Worm (Caenorhabditis elegans) whole organism, L1 larva: ENCODE results near the gene arf-5.
A peak's percentile ranks its signal among the peaks of the same experiment; 100 is the strongest.

Experiments
- C04F5.9 ChIP-seq: sonication (generic microtip); optimal IDR thresholded peaks from 2 replicates; lab custom pipeline; 2016; ENCODE audit warnings: missing genetic modification characterization, missing compliant biosample characterization
- C16A3.4 ChIP-seq: fragments of 150-350 bp; optimal IDR thresholded peaks from 2 replicates; lab custom pipeline; 2014; ENCODE audit warnings: missing biosample characterization, missing genetic modification characterization
- C34B4.2 ChIP-seq: sonication (generic microtip); optimal IDR thresholded peaks from 2 replicates; lab custom pipeline; 2017; ENCODE audit warnings: mild to moderate bottlenecking, missing genetic modification characterization, missing compliant biosample characterization
- aha-1 ChIP-seq: fragments of 150-350 bp; optimal IDR thresholded peaks from 2 replicates; lab custom pipeline; 2014; ENCODE audit warnings: missing biosample characterization, missing genetic modification characterization
- aly-2 ChIP-seq: fragments of 150-350 bp; optimal IDR thresholded peaks from 2 replicates; lab custom pipeline; 2014; ENCODE audit warnings: missing biosample characterization, missing genetic modification characterization
- ama-1 ChIP-seq: fragments of 150-350 bp; optimal IDR thresholded peaks from 2 replicates; lab custom pipeline; 2014
- blmp-1 ChIP-seq: fragments of 150-350 bp; optimal IDR thresholded peaks from 2 replicates; lab custom pipeline; 2014; ENCODE audit warnings: missing biosample characterization, missing genetic modification characterization
- ceh-8 ChIP-seq: fragments of 200-800 bp; sonication (Bioruptor generic); optimal IDR thresholded peaks from 2 replicates; lab custom pipeline; 2018; ENCODE audit warnings: mild to moderate bottlenecking, missing genetic modification characterization, moderate library complexity, missing compliant biosample characterization
- ceh-82 ChIP-seq, 3 experiments: fragments of 150-350 bp in 1 of 3; sonication (generic microtip) in 2 of 3; optimal IDR thresholded peaks; 2 replicates each; lab custom pipeline; 2014 to 2017; ENCODE audit warnings: missing biosample characterization in 3 of 3, missing genetic modification characterization in 3 of 3
- ceh-88 ChIP-seq: fragments of 200-800 bp; sonication (Bioruptor generic); IDR thresholded peaks from 2 replicates; pipeline ENCODE4 v1.3.6; 2022; ENCODE audit warnings: missing genetic modification characterization, missing compliant biosample characterization
- ceh-90 ChIP-seq: sonication (generic microtip); optimal IDR thresholded peaks from 2 replicates; lab custom pipeline; 2016; ENCODE audit warnings: missing genetic modification characterization, missing compliant biosample characterization
- ces-1 ChIP-seq: fragments of 150-350 bp; optimal IDR thresholded peaks from 2 replicates; lab custom pipeline; 2014; ENCODE audit warnings: missing biosample characterization, missing genetic modification reagents, missing genetic modification characterization
- dsc-1 ChIP-seq: sonication (generic microtip); optimal IDR thresholded peaks from 2 replicates; lab custom pipeline; 2016; ENCODE audit warnings: mild to moderate bottlenecking, missing genetic modification characterization, missing compliant biosample characterization
- efl-1 ChIP-seq, 4 experiments: fragments of 150-350 bp; optimal IDR thresholded peaks in 3 of 4; peaks in 1 of 4; 1 replicate in 1 of 4; 2 replicates in 3 of 4; lab custom pipeline; 2014; ENCODE audit warnings: missing biosample characterization in 2 of 4, missing genetic modification characterization in 2 of 4, missing genetic modification reagents in 2 of 4
- efl-3 ChIP-seq: fragments of 200-800 bp; sonication (Bioruptor generic); optimal IDR thresholded peaks from 2 replicates; lab custom pipeline; 2018; ENCODE audit warnings: mild to moderate bottlenecking, missing genetic modification characterization, missing compliant biosample characterization
- egl-13 ChIP-seq: sonication (generic microtip); optimal IDR thresholded peaks from 2 replicates; lab custom pipeline; 2016; ENCODE audit warnings: missing genotype, missing genetic modification reagents, missing genetic modification characterization, missing compliant biosample characterization
- egl-27 ChIP-seq, 2 experiments: fragments of 150-350 bp in 1 of 2; sonication (generic microtip); optimal IDR thresholded peaks; 3 replicates each; lab custom pipeline; 2017 to 2018; ENCODE audit warnings: missing biosample characterization in 2 of 2, missing genetic modification characterization in 2 of 2, missing genetic modification reagents in 2 of 2
- fkh-10 ChIP-seq: sonication (generic microtip); optimal IDR thresholded peaks from 2 replicates; lab custom pipeline; 2017; ENCODE audit warnings: missing biosample characterization, missing genetic modification reagents, missing genetic modification characterization
- fkh-8 ChIP-seq: sonication (generic microtip); optimal IDR thresholded peaks from 2 replicates; lab custom pipeline; 2016; ENCODE audit warnings: mild to moderate bottlenecking, missing genetic modification characterization, missing compliant biosample characterization
- fos-1 ChIP-seq: fragments of 150-350 bp; optimal IDR thresholded peaks from 2 replicates; lab custom pipeline; 2014; ENCODE audit warnings: missing biosample characterization, missing genetic modification characterization
- hlh-17 ChIP-seq: fragments of 200-800 bp; sonication (Bioruptor generic); optimal IDR thresholded peaks from 2 replicates; lab custom pipeline; 2018; ENCODE audit warnings: missing genetic modification characterization, mild to moderate bottlenecking, missing compliant biosample characterization, moderate library complexity, borderline replicate concordance
- hlh-4 ChIP-seq: sonication (generic microtip); optimal IDR thresholded peaks from 2 replicates; lab custom pipeline; 2016; ENCODE audit warnings: mild to moderate bottlenecking, missing genetic modification characterization, missing compliant biosample characterization
- hpl-2 ChIP-seq: fragments of 150-350 bp; optimal IDR thresholded peaks from 2 replicates; lab custom pipeline; 2014; ENCODE audit warnings: missing biosample characterization, missing genetic modification reagents, missing genetic modification characterization
- irx-1 ChIP-seq: sonication (generic microtip); optimal IDR thresholded peaks from 2 replicates; lab custom pipeline; 2016; ENCODE audit warnings: missing genetic modification characterization, missing compliant biosample characterization
- lin-14 ChIP-seq: fragments of 200-800 bp; sonication (Bioruptor generic); optimal IDR thresholded peaks from 2 replicates; lab custom pipeline; 2018; ENCODE audit warnings: mild to moderate bottlenecking, missing genetic modification characterization, moderate library complexity, missing compliant biosample characterization
- lin-15B ChIP-seq: fragments of 150-350 bp; sonication (generic microtip); optimal IDR thresholded peaks from 3 replicates; lab custom pipeline; 2014; ENCODE audit warnings: missing biosample characterization, missing genetic modification characterization
- lin-39 ChIP-seq: fragments of 150-350 bp; optimal IDR thresholded peaks from 2 replicates; lab custom pipeline; 2014; ENCODE audit warnings: missing biosample characterization, missing genetic modification reagents, missing genetic modification characterization
- lir-3 ChIP-seq: sonication (generic microtip); optimal IDR thresholded peaks from 2 replicates; lab custom pipeline; 2016; ENCODE audit warnings: mild to moderate bottlenecking, missing genetic modification characterization, moderate library complexity, missing compliant biosample characterization; ENCODE audit not compliant: poor library complexity
- lsy-2 ChIP-seq, 2 experiments: fragments of 150-350 bp; optimal IDR thresholded peaks; 2 replicates each; lab custom pipeline; 2014; ENCODE audit warnings: missing biosample characterization in 2 of 2, missing genetic modification characterization in 2 of 2
- mab-9 ChIP-seq: fragments of 200-800 bp; sonication (Bioruptor generic); IDR thresholded peaks from 2 replicates; pipeline ENCODE4 v1.3.6; 2022; ENCODE audit warnings: missing genetic modification reagents, missing genetic modification characterization, missing compliant biosample characterization
- mdl-1 ChIP-seq, 2 experiments: fragments of 150-350 bp; optimal IDR thresholded peaks; 2 replicates each; lab custom pipeline; 2014 to 2017; ENCODE audit warnings: missing biosample characterization in 2 of 2, missing genetic modification characterization in 2 of 2, inconsistent platforms in 1 of 2
- mef-2 ChIP-seq: fragments of 150-350 bp; optimal IDR thresholded peaks from 2 replicates; lab custom pipeline; 2014; ENCODE audit warnings: missing biosample characterization, missing genetic modification characterization
- nhr-12 ChIP-seq: sonication (generic microtip); optimal IDR thresholded peaks from 2 replicates; lab custom pipeline; 2017; ENCODE audit warnings: missing biosample characterization, missing genetic modification characterization
- nhr-20 ChIP-seq: sonication (generic microtip); optimal IDR thresholded peaks from 2 replicates; lab custom pipeline; 2016; ENCODE audit warnings: mild to moderate bottlenecking, missing genetic modification characterization, missing compliant biosample characterization
- nhr-237 ChIP-seq: fragments of 150-350 bp; optimal IDR thresholded peaks from 2 replicates; lab custom pipeline; 2014; ENCODE audit warnings: missing biosample characterization, missing genetic modification characterization
- nhr-28 ChIP-seq: fragments of 150-350 bp; optimal IDR thresholded peaks from 2 replicates; lab custom pipeline; 2014; ENCODE audit warnings: missing biosample characterization, missing genetic modification characterization
- nhr-47 ChIP-seq: sonication (generic microtip); optimal IDR thresholded peaks from 2 replicates; lab custom pipeline; 2016; ENCODE audit warnings: mild to moderate bottlenecking, missing genetic modification characterization, moderate library complexity, missing compliant biosample characterization
- nhr-71 ChIP-seq: sonication (generic microtip); optimal IDR thresholded peaks from 2 replicates; lab custom pipeline; 2016; ENCODE audit warnings: mild to moderate bottlenecking, missing genetic modification characterization, moderate library complexity, missing compliant biosample characterization
- nhr-76 ChIP-seq: sonication (generic microtip); optimal IDR thresholded peaks from 2 replicates; lab custom pipeline; 2017; ENCODE audit warnings: missing biosample characterization, missing genetic modification characterization
- nhr-77 ChIP-seq: fragments of 150-350 bp; optimal IDR thresholded peaks from 2 replicates; lab custom pipeline; 2014; ENCODE audit warnings: missing biosample characterization, missing genetic modification characterization
- nhr-85 ChIP-seq: sonication (generic microtip); peaks from one replicate; lab custom pipeline; 2016; ENCODE audit warnings: missing genetic modification characterization, inconsistent platforms, missing compliant biosample characterization
- nhr-90 ChIP-seq: sonication (generic microtip); optimal IDR thresholded peaks from 2 replicates; lab custom pipeline; 2016; ENCODE audit warnings: mild to moderate bottlenecking, missing genetic modification characterization, missing compliant biosample characterization; ENCODE audit not compliant: poor library complexity
- pqm-1 ChIP-seq: sonication (generic microtip); optimal IDR thresholded peaks from 3 replicates; lab custom pipeline; 2017; ENCODE audit warnings: missing biosample characterization, missing genetic modification characterization
- skn-1 ChIP-seq: fragments of 150-350 bp; optimal IDR thresholded peaks from 2 replicates; lab custom pipeline; 2014; ENCODE audit warnings: missing biosample characterization, missing genetic modification characterization
- snu-23 ChIP-seq: sonication (generic microtip); optimal IDR thresholded peaks from 2 replicates; lab custom pipeline; 2016; ENCODE audit warnings: missing genetic modification characterization, missing compliant biosample characterization
- sox-4 ChIP-seq: sonication (generic microtip); optimal IDR thresholded peaks from 2 replicates; lab custom pipeline; 2016; ENCODE audit warnings: missing genetic modification characterization, missing compliant biosample characterization
- sptf-1 ChIP-seq: fragments of 150-350 bp; optimal IDR thresholded peaks from 2 replicates; lab custom pipeline; 2014; ENCODE audit warnings: missing biosample characterization, missing genetic modification characterization
- swsn-7 ChIP-seq: sonication (generic microtip); optimal IDR thresholded peaks from 2 replicates; lab custom pipeline; 2016; ENCODE audit warnings: missing genetic modification characterization, missing compliant biosample characterization
- unc-130 ChIP-seq: fragments of 150-350 bp; optimal IDR thresholded peaks from 2 replicates; lab custom pipeline; 2017; ENCODE audit warnings: missing biosample characterization, missing genetic modification characterization, inconsistent platforms
- unc-30 ChIP-seq: sonication (generic microtip); optimal IDR thresholded peaks from 2 replicates; lab custom pipeline; 2017; ENCODE audit warnings: missing biosample characterization, missing genetic modification characterization
- unc-86 ChIP-seq: sonication (generic microtip); optimal IDR thresholded peaks from 2 replicates; lab custom pipeline; 2016; ENCODE audit warnings: missing genetic modification characterization, missing compliant biosample characterization
- zag-1 ChIP-seq: fragments of 150-350 bp; optimal IDR thresholded peaks from 2 replicates; lab custom pipeline; 2014; ENCODE audit warnings: missing biosample characterization, missing genetic modification characterization
- ztf-11 ChIP-seq, 2 experiments: sonication (generic microtip); optimal IDR thresholded peaks; 2 replicates each; lab custom pipeline; 2016 to 2017; ENCODE audit warnings: missing genetic modification characterization in 2 of 2, missing biosample characterization in 1 of 2, missing compliant biosample characterization in 1 of 2
- ztf-4 ChIP-seq: fragments of 150-350 bp; optimal IDR thresholded peaks from 2 replicates; lab custom pipeline; 2014; ENCODE audit warnings: missing biosample characterization, missing genetic modification characterization

The arf-5 gene

DNA sequence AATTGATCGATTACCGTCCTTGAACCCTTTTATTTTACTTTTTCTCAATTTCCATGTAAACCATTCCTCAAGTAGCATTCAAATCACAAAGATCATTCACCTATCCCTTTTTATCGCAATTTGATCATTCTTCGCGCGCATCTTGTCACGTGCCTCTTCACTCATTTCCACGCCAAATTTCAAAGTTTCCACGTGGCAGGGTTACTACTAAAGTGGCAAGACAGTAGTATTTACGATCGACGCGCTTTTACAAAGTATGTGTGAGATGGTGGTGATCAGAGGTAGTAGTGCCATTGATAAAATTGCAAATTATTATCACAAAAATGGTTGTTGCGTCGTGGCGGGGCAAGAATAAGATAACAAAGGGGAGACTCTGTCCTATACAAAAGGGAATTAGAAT, 46.0 kb downstream of the arf-5 start:
- TF ChIP-seq mef-2 (tag; lab: Kevin White, UChicago): no peak
- no peak for TF ChIP-seq unc-86 (tag; lab: Kevin White, UChicago)
- TF ChIP-seq nhr-90: peak; percentile 95
- TF ChIP-seq egl-13 (tag; lab: Kevin White, UChicago): no peak
- peak; percentile 57 for TF ChIP-seq lsy-2 (tag; optimal IDR thresholded peaks at IDR 0.05; lab: Kevin White, UChicago)
- peak in 1 of 3 experiments; percentile 1 for TF ChIP-seq ceh-82 (tag; optimal IDR thresholded peaks at IDR 0.05; lab: Kevin White, UChicago)
- TF ChIP-seq dsc-1 (tag; lab: Kevin White, UChicago): no peak
- no peak for TF ChIP-seq C34B4.2 (tag; lab: Kevin White, UChicago)
- TF ChIP-seq fos-1 (tag; lab: Kevin White, UChicago): no peak
- no peak for TF ChIP-seq nhr-77 (tag; lab: Kevin White, UChicago)
- peak; percentile 93 for TF ChIP-seq blmp-1
- TF ChIP-seq aly-2 (tag; lab: Kevin White, UChicago): no peak
- TF ChIP-seq efl-3 (GFP tag; lab: Kevin White, UChicago): no peak
- peak in 1 of 2 experiments; percentile 98 for TF ChIP-seq mdl-1 (tag; optimal IDR thresholded peaks at IDR 0.05; lab: Kevin White, UChicago)
- no peak for TF ChIP-seq ztf-11 (tag; optimal IDR thresholded peaks at IDR 0.05; lab: Kevin White, UChicago)
- TF ChIP-seq nhr-76 (tag; lab: Kevin White, UChicago): no peak
- TF ChIP-seq hlh-17 (GFP tag; lab: Kevin White, UChicago): no peak
- no peak for TF ChIP-seq sox-4
- TF ChIP-seq lir-3 (tag; lab: Kevin White, UChicago): peak; percentile 32
- no peak for TF ChIP-seq hlh-4 (tag; lab: Kevin White, UChicago)
- no peak for TF ChIP-seq fkh-8 (tag; lab: Kevin White, UChicago)
- TF ChIP-seq sptf-1: no peak
- peak; percentile 5 to 22 for TF ChIP-seq efl-1 (optimal IDR thresholded peaks at IDR 0.05; lab: Kevin White, UChicago)
- TF ChIP-seq efl-1 (GFP tag; optimal IDR thresholded peaks at IDR 0.05 in 1 of 2; lab: Kevin White, UChicago): peak; percentile 2 to 90
- TF ChIP-seq ztf-4 (tag; lab: Kevin White, UChicago): peak; percentile 9
- TF ChIP-seq mab-9 (GFP tag; lab: Robert Waterston, UW): no peak
- TF ChIP-seq nhr-20 (tag; lab: Kevin White, UChicago): peak; percentile 99
- no peak for TF ChIP-seq ceh-90
- peak; percentile 99 for TF ChIP-seq nhr-85
- TF ChIP-seq hpl-2 (GFP tag; lab: Kevin White, UChicago): no peak
- no peak for TF ChIP-seq fkh-10 (GFP tag; lab: Kevin White, UChicago)
- TF ChIP-seq nhr-28 (tag; lab: Kevin White, UChicago): no peak
- TF ChIP-seq pqm-1 (tag; lab: Kevin White, UChicago): peak; percentile 66
- TF ChIP-seq nhr-12: no peak
- TF ChIP-seq C16A3.4 (tag; lab: Kevin White, UChicago): peak; percentile 64
- TF ChIP-seq nhr-71: peak; percentile 97
- TF ChIP-seq unc-30 (tag; lab: Kevin White, UChicago): no peak
- no peak for TF ChIP-seq zag-1
- peak; percentile 78 for TF ChIP-seq nhr-47 (tag; lab: Kevin White, UChicago)
- peak; percentile 28 for TF ChIP-seq swsn-7 (tag; lab: Kevin White, UChicago)
- no peak for TF ChIP-seq egl-27 (tag; optimal IDR thresholded peaks at IDR 0.05; lab: Kevin White, UChicago)
- TF ChIP-seq snu-23 (GFP tag; lab: Kevin White, UChicago): peak; percentile 89
- peak; percentile 56 for TF ChIP-seq irx-1 (tag; lab: Kevin White, UChicago)
- TF ChIP-seq lin-15B (tag; lab: Kevin White, UChicago): no peak
- peak; percentile 76 for TF ChIP-seq unc-130 (tag; lab: Kevin White, UChicago)
- TF ChIP-seq ceh-8 (GFP tag; lab: Kevin White, UChicago): no peak
- TF ChIP-seq aha-1 (tag; lab: Kevin White, UChicago): no peak
- TF ChIP-seq lin-39 (tag; lab: Kevin White, UChicago): no peak
- TF ChIP-seq C04F5.9 (tag; lab: Kevin White, UChicago): no peak
- TF ChIP-seq ama-1: no peak
- TF ChIP-seq ceh-88: no peak
- TF ChIP-seq ces-1 (GFP tag; lab: Kevin White, UChicago): no peak
- TF ChIP-seq nhr-237: no peak
- peak; percentile 95 for TF ChIP-seq lin-14 (GFP tag; lab: Kevin White, UChicago)
- no peak for TF ChIP-seq skn-1 (tag; lab: Kevin White, UChicago)
